Worm (Caenorhabditis elegans): ENCODE results near the gene ZK892.6.

DNA sequence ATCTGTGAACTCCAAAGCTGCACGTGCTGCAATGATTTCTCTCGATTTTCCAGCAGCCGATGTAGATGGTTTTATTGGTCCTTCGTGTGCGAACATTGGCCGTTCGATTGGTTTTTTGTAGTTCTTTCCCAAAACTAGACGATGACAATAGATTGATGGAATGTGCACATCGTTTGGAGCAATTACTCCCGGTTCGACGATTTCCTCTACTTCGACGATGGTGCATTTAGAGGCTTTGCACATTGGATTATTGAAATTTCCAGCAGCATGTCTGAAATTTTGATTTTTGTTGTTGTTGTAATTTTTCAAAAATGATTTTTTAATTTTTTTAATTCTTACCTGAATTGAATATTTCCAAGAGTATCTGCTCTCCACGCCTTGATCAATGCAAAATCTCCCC, 44.3 kb downstream of the ZK892.6 start:
- TF ChIP-seq med-1 (GFP tag; optimal IDR thresholded peaks at IDR 0.05; ENCODE audit: insufficient read depth), result no peak
- no peak for TF ChIP-seq flt-1 (GFP tag; IDR thresholded peaks at IDR 0.05)
- TF ChIP-seq cog-1 (tag; optimal IDR thresholded peaks at IDR 0.05), result no peak
- TF ChIP-seq ztf-23 (GFP tag; IDR thresholded peaks at IDR 0.05), result no peak
- TF ChIP-seq T22C8.4 (GFP tag; IDR thresholded peaks at IDR 0.05), result no peak
- TF ChIP-seq ref-1 (GFP tag; conservative IDR thresholded peaks at IDR 0.05), result no peak
- TF ChIP-seq tab-1 (GFP tag; IDR thresholded peaks at IDR 0.05), result no peak
- no peak for TF ChIP-seq ztf-29 (GFP tag; IDR thresholded peaks at IDR 0.05)
